Worm (Caenorhabditis elegans): ENCODE results near the gene ift-81.

ift-81 gene

ce11 chrX:5319214-5319838 is 21.0 kb downstream of the ift-81 start (continued):
- TF ChIP-seq pha-4 (GFP tag; IDR thresholded peaks at IDR 0.05) (peak; percentile 58; the same call in 1 of the 2 replicates), pha-4 (tag; optimal IDR thresholded peaks at IDR 0.05) (no peak), egl-43 (GFP tag; IDR thresholded peaks at IDR 0.05) (no peak), zag-1 (tag; optimal IDR thresholded peaks at IDR 0.05) (no peak), mdt-29 (GFP tag; IDR thresholded peaks at IDR 0.05) (peak; percentile 33; the same call in 1 of the 2 replicates), tra-1 (GFP tag; IDR thresholded peaks at IDR 0.05) (0 out of 2 replicates have a peak, but pooled peaks have one; percentile 31), spr-1 (tag; optimal IDR thresholded peaks at IDR 0.05) (peak; percentile 11), zip-11 (GFP tag; IDR thresholded peaks at IDR 0.05) (no peak), daf-16 (GFP tag; optimal IDR thresholded peaks at IDR 0.05) (peak; percentile 26 to 73), daf-16 (tag; optimal IDR thresholded peaks at IDR 0.05) (peak; percentile 45), lin-29 (GFP tag; IDR thresholded peaks at IDR 0.05) (peak; percentile 33; the same call in 1 of the 2 replicates), T26A8.4 (GFP tag; IDR thresholded peaks at IDR 0.05) (no peak), dve-1 (tag; optimal IDR thresholded peaks at IDR 0.05; ENCODE audit: insufficient read depth) (peak; percentile 58), tag-97 (GFP tag; IDR thresholded peaks at IDR 0.05) (no peak), hlh-30 (tag; optimal IDR thresholded peaks at IDR 0.05; ENCODE audit: insufficient read depth) (peak; percentile 42), nhr-42 (GFP tag; IDR thresholded peaks at IDR 0.05) (peak; percentile 75; the same call in 1 of the 2 replicates), nhr-25 (tag; optimal IDR thresholded peaks at IDR 0.05; ENCODE audit: borderline replicate concordance, insufficient read depth) (no peak), mes-2 (tag; optimal IDR thresholded peaks at IDR 0.05; ENCODE audit: poor library complexity, severe bottlenecking) (no peak), mdl-1 (tag; optimal IDR thresholded peaks at IDR 0.05) (no peak), Y5F2A.4 (GFP tag; optimal IDR thresholded peaks at IDR 0.05) (peak; percentile 29), daf-12 (tag; optimal IDR thresholded peaks at IDR 0.05) (no peak), Y48G9A.11 (GFP tag; IDR thresholded peaks at IDR 0.05) (no peak; the same call in 1 of the 2 replicates), set-16 (GFP tag; IDR thresholded peaks at IDR 0.05) (no peak), madf-9 (GFP tag; conservative IDR thresholded peaks at IDR 0.05) (peak; percentile 73), jun-1 (tag; optimal IDR thresholded peaks at IDR 0.05) (no peak), ztf-7 (tag; optimal IDR thresholded peaks at IDR 0.05) (peak; percentile 68), ceh-82 (tag; optimal IDR thresholded peaks at IDR 0.05) (no peak), F49E8.2 (tag; optimal IDR thresholded peaks at IDR 0.05; ENCODE audit: borderline replicate concordance) (no peak), hif-1 (tag; optimal IDR thresholded peaks at IDR 0.05) (no peak), aha-1 (tag) (peak; percentile 98), vab-7 (GFP tag; IDR thresholded peaks at IDR 0.05) (peak; percentile 72; the same call in 1 of the 2 replicates), dmd-9 (GFP tag; IDR thresholded peaks at IDR 0.05) (peak; percentile 64; the same call in 1 of the 2 replicates), zfp-3 (GFP tag; conservative IDR thresholded peaks at IDR 0.05) (no peak), Y75B8A.6 (GFP tag; IDR thresholded peaks at IDR 0.05) (0 out of 2 replicates have a peak, but pooled peaks have one; percentile 13), nhr-28 (tag; optimal IDR thresholded peaks at IDR 0.05) (peak; percentile 13), unc-62 (GFP tag; optimal IDR thresholded peaks at IDR 0.05 in 1 of 2) (peak in 1 of 2 experiments; percentile 96), unc-62 (tag; optimal IDR thresholded peaks at IDR 0.05) (no peak)

- no peak for TF ChIP-seq T26A8.4 (GFP tag; IDR thresholded peaks at IDR 0.05)
- no peak for TF ChIP-seq duxl-1 (tag; optimal IDR thresholded peaks at IDR 0.05; ENCODE audit: poor library complexity)
- no peak for TF ChIP-seq spr-3 (GFP tag; optimal IDR thresholded peaks at IDR 0.05)
- no peak for TF ChIP-seq ctbp-1 (GFP tag; IDR thresholded peaks at IDR 0.05)
- TF ChIP-seq tra-1 (GFP tag; IDR thresholded peaks at IDR 0.05) = no peak
- TF ChIP-seq unc-62 (GFP tag; optimal IDR thresholded peaks at IDR 0.05 in 1 of 2) = no peak
- TF ChIP-seq unc-62 (tag; optimal IDR thresholded peaks at IDR 0.05) = no peak
- TF ChIP-seq nhr-6 (tag; optimal IDR thresholded peaks at IDR 0.05) = no peak
- no peak for TF ChIP-seq vab-7 (GFP tag; IDR thresholded peaks at IDR 0.05)
- no peak for TF ChIP-seq mxl-3 (GFP tag; optimal IDR thresholded peaks at IDR 0.05)
- TF ChIP-seq hmg-1.1 (GFP tag; IDR thresholded peaks at IDR 0.05) = no peak
These were observed 23.2 kb downstream of the ift-81 start for ce11 chrX:5321563-5321962.

Measured in whole organism, L4 larva.